Fruit fly (Drosophila melanogaster) Kc167 (cell line): ENCODE results near the gene Pif1.

Experiments used
- Myc ChIP-seq: fragments of >200 bp; optimal IDR thresholded peaks from 2 replicates; lab custom pipeline; 2017; ENCODE audit warnings: missing external identifiers
- psq ChIP-seq: fragments of >200 bp; optimal IDR thresholded peaks from 2 replicates; lab custom pipeline; 2017; ENCODE audit warnings: missing external identifiers
- ttk ChIP-seq: sonication (Bioruptor generic); optimal IDR thresholded peaks from 2 replicates; lab custom pipeline; 2017; ENCODE audit warnings: missing external identifiers

DNA sequence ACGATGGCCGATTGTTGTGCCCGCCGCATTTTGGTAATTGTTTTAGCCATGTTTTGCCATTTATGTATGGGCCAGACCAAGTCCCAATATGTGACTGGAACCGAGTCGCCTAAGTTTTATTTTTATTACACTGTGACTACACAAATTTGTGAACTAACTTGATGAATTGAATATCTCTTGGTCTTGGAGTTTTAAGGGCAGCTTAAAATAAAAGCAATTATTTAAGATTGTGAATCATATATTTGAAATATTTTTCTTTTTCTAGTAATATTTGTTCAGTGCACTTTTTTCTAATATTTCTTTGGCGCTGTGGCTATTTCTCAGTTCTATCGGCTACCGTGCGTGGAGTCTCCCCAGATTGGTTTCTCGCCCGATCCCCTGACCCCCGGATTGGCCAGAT, 23.7 kb upstream of the Pif1 start:
- no peak for TF ChIP-seq ttk (lab: Kevin White, UChicago)
- no peak for TF ChIP-seq psq (lab: Kevin White, UChicago)
- TF ChIP-seq Myc (lab: Kevin White, UChicago): no peak
